Worm (Caenorhabditis elegans): ENCODE measurements around the gene F49H12.3.
A peak's percentile ranks its signal among the peaks of the same experiment; 100 is the strongest.

F49H12.3 gene

DNA sequence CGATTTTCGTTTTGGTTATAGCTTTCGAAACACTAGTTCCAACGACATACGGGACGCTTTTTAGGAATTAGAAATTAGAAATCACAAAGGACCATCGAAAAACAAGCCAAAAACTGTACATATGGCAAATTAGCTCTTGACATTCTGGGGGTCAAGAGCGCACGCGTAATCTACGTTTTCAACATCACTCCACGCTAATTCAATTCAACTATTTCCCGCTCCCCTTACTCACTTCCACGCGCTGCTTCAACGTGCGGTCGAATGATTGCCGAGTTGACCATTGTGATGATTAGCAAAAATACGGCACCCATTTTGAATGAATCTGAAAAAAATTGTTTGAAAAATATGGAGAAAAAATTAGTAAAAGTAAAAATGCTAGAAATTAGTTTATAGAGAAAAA, 38.6 kb upstream of the F49H12.3 start:
- TF ChIP-seq C34B4.2 (tag; optimal IDR thresholded peaks at IDR 0.05) (no peak), nhr-28 (tag; optimal IDR thresholded peaks at IDR 0.05) (no peak), jun-1 (tag; optimal IDR thresholded peaks at IDR 0.05) (no peak), aha-1 (tag; optimal IDR thresholded peaks at IDR 0.05) (no peak), ceh-8 (GFP tag; optimal IDR thresholded peaks at IDR 0.05) (no peak), snu-23 (GFP tag; optimal IDR thresholded peaks at IDR 0.05) (no peak), nhr-90 (tag; optimal IDR thresholded peaks at IDR 0.05; ENCODE audit: poor library complexity) (no peak), dsc-1 (tag; optimal IDR thresholded peaks at IDR 0.05) (no peak), snpc-4 (tag; optimal IDR thresholded peaks at IDR 0.05) (no peak), sox-4 (tag; optimal IDR thresholded peaks at IDR 0.05) (no peak)

DNA sequence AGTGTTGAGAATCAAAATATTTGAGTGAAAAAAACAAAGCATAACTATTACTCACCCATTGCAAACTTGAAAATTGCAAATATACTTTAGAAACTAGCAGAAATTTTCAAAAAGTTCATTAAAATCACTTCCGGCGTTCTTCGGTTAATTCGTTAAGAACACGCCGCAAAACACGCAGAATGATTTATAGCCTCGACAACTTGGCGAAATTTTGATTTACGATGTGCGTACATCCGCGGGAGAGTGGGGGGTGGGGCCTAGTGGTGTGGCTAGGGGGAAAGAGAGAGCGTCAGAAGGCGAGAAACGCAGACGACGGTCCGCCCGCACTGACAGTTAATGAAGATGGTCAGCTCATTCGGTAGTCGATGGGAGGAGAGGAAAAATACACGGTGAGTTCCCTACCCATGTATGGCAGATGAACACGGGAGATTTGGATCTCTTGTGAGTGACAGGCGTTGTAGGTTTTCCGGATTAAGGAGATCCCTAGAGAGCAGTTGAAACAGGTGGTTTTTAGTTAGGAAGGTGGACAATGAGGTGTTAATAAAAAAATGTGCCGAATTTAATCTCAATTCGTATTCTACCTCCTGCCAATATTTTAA, 38.0 kb upstream of the F49H12.3 start, which contains the start of gene igcm-4:
Gene igcm-4, minus strand, starts transcription at position 237 of the 599 bp plus-strand sequence.
- TF ChIP-seq fos-1 (tag; optimal IDR thresholded peaks at IDR 0.05) (no peak), blmp-1 (tag; optimal IDR thresholded peaks at IDR 0.05) (peak; percentile 51), pag-3 (tag; optimal IDR thresholded peaks at IDR 0.05; ENCODE audit: borderline replicate concordance, insufficient read depth) (no peak), nhr-47 (tag; optimal IDR thresholded peaks at IDR 0.05) (no peak), unc-86 (tag; optimal IDR thresholded peaks at IDR 0.05) (no peak), mab-9 (GFP tag; IDR thresholded peaks at IDR 0.05) (0 out of 2 replicates have a peak, but pooled peaks have one; percentile 30), hlh-4 (tag; optimal IDR thresholded peaks at IDR 0.05) (no peak), isw-1 (GFP tag; IDR thresholded peaks at IDR 0.05) (no peak), ceh-90 (tag; optimal IDR thresholded peaks at IDR 0.05) (no peak), nhr-85 (tag) (peak; percentile 26), lin-14 (GFP tag; optimal IDR thresholded peaks at IDR 0.05) (peak; percentile 46)

DNA sequence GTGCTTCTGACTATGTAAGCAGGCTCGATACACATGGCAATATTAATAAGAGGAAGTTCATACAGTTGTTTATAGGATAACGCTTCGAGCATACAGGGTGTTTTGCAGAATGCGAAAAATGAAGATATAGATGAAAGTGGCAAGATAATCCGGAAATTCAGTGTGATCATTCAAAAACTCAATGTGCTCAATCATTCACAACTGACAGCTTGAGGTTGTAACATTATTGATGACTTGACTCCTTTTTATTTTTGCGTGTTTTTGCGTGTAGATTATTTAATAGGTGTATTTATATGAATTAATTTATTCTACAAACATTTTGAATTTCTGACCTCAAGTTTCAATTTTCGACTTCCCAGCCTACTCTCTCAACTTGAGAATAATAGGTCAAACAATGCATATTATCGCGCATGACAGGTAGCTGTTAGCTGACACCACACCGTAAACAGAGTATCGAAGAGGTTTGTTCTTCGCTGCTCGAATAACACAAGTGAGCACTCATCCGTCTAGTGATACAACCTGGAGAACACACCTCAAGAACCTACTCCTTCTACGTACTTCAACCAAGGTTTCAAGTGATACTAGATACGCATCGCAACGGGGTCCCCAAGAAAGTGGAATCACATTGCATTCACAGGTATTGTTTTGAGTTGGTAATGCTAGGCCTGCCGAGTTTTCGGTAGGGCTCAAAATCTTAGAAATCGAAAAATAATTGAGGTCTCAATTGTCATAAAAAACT, 36.8 kb upstream of the F49H12.3 start:
- TF ChIP-seq fos-1 (tag; optimal IDR thresholded peaks at IDR 0.05) (no peak), rnt-1 (tag; optimal IDR thresholded peaks at IDR 0.05) (no peak), unc-62 (GFP tag; optimal IDR thresholded peaks at IDR 0.05) (no peak), ets-5 (GFP tag; IDR thresholded peaks at IDR 0.05) (no peak), nhr-76 (tag; optimal IDR thresholded peaks at IDR 0.05) (no peak), lin-13 (GFP tag; optimal IDR thresholded peaks at IDR 0.05) (no peak), pag-3 (tag; optimal IDR thresholded peaks at IDR 0.05; ENCODE audit: borderline replicate concordance, insufficient read depth) (no peak), nhr-20 (tag; optimal IDR thresholded peaks at IDR 0.05) (no peak), pqm-1 (tag; optimal IDR thresholded peaks at IDR 0.05) (no peak), lir-3 (tag; optimal IDR thresholded peaks at IDR 0.05; ENCODE audit: poor library complexity) (no peak), tbx-2 (tag; optimal IDR thresholded peaks at IDR 0.05) (no peak), elt-3 (tag; optimal IDR thresholded peaks at IDR 0.05) (no peak), hlh-4 (tag; optimal IDR thresholded peaks at IDR 0.05) (no peak), alr-1 (tag; optimal IDR thresholded peaks at IDR 0.05; ENCODE audit: borderline replicate concordance) (no peak), nhr-28 (tag; optimal IDR thresholded peaks at IDR 0.05) (no peak), nhr-12 (tag; optimal IDR thresholded peaks at IDR 0.05) (no peak), dsc-1 (tag; optimal IDR thresholded peaks at IDR 0.05) (no peak), C34B4.2 (tag; optimal IDR thresholded peaks at IDR 0.05) (no peak), C04F5.9 (tag; optimal IDR thresholded peaks at IDR 0.05) (no peak)

DNA sequence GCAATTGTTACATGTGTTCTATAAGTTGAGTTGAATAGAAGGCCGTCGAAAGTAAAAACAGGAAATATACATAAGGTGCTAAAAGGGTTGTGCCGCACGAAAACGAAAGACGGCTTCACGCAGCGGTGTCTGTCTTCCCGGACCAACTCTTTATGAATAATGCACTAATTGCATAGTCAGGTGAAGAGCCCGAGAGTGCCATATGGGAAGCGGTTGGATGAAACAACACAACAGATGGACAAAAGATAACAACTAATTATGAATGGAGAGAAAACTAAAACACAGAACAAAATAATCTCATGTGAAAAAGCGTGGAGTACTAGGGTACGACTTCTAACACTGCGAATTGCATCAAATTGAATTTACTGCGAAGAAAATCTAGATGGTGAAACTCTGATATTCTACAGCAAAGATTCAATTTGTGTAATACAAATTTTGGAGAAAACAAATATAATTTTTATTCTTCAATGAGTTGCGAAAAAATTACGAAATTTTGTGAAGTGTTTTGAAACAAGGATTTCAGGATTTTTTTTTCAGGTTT, 35.2 kb upstream of the F49H12.3 start:
- TF ChIP-seq egl-27 (tag; optimal IDR thresholded peaks at IDR 0.05) = no peak
- no peak for TF ChIP-seq nhr-85 (tag)
- no peak for TF ChIP-seq lin-15B (tag; optimal IDR thresholded peaks at IDR 0.05)
- no peak for TF ChIP-seq pag-3 (tag; optimal IDR thresholded peaks at IDR 0.05; ENCODE audit: borderline replicate concordance, insufficient read depth)
- TF ChIP-seq lin-14 (GFP tag; optimal IDR thresholded peaks at IDR 0.05) = peak; percentile 12
- TF ChIP-seq ceh-90 (tag; optimal IDR thresholded peaks at IDR 0.05) = no peak
- peak; percentile 43 for TF ChIP-seq fkh-10 (GFP tag; optimal IDR thresholded peaks at IDR 0.05)
- no peak for TF ChIP-seq lsy-2 (tag; optimal IDR thresholded peaks at IDR 0.05)
- no peak for TF ChIP-seq efl-3 (GFP tag; optimal IDR thresholded peaks at IDR 0.05)
- TF ChIP-seq fos-1 (tag; optimal IDR thresholded peaks at IDR 0.05) = no peak
- TF ChIP-seq ces-1 (GFP tag; optimal IDR thresholded peaks at IDR 0.05) = no peak
- TF ChIP-seq sox-4 (tag; optimal IDR thresholded peaks at IDR 0.05) = no peak
- peak; percentile 21 for TF ChIP-seq ceh-8 (GFP tag; optimal IDR thresholded peaks at IDR 0.05)
- no peak for TF ChIP-seq nhr-12 (tag; optimal IDR thresholded peaks at IDR 0.05)
- no peak for TF ChIP-seq hpl-2 (GFP tag; optimal IDR thresholded peaks at IDR 0.05)
- no peak for TF ChIP-seq unc-98 (GFP tag; IDR thresholded peaks at IDR 0.05)
- no peak for TF ChIP-seq aha-1 (tag; optimal IDR thresholded peaks at IDR 0.05)
- no peak for TF ChIP-seq dpl-1 (GFP tag; optimal IDR thresholded peaks at IDR 0.05)
